Fruit fly (Drosophila melanogaster): ENCODE data around the gene TfIIB.

The TfIIB gene

DNA sequence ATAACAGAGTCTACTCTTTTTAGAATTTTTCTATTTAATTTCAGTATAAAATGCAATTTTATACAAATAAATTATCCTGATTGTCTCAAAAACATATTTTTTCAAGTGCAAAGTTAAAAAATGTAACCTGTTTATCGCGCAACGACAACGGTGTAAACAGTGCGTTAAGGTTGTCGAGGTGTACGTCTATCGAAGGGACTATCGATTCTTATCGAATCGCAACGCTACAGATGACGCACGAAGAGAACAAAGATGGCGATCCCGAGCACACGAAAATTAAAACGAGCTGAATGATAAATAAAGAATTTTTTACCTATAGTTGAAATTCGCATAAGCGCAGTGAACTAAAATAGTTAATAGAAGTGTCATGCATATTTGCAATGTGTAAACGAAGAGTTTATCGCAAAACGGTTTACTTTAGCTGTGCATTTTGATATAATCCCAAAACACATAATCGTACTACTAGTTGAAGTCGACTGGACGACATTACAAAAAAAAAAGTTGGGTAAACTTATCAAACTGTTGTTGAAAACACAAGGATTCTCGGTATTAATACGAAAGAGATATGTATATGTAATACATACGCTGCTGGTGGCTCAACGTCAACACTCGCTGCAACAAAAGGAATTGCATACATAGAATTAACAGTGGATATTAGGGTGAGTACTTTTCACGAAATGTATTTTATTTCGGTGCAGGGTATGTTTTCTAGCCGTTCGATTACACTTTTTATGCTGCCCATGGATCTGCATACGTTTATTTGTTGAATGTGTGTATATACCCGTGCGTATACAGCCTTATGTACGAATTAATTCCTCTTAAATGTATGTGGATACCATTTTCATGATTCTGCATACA lies 43.0 kb upstream of the TfIIB start, which contains the start of gene da (continued):
- TF ChIP-seq CG8119 (GFP tag; IDR thresholded peaks at IDR 0.05) (no peak; the same call in 2 of the 3 replicates), Met (GFP tag; optimal IDR thresholded peaks at IDR 0.05) (peak; percentile 62), topi (GFP tag; optimal IDR thresholded peaks at IDR 0.05) (peak; percentile 44), CG9139 (GFP tag; optimal IDR thresholded peaks at IDR 0.05) (no peak), Sox14 (GFP tag; optimal IDR thresholded peaks at IDR 0.05) (peak; percentile 80), Eip75B (GFP tag; optimal IDR thresholded peaks at IDR 0.05) (peak; percentile 67), Ets96B (tag; optimal IDR thresholded peaks at IDR 0.05) (peak; percentile 24), CG11762 (GFP tag; optimal IDR thresholded peaks at IDR 0.05; ENCODE audit: insufficient read depth) (no peak), CG6792 (GFP tag; optimal IDR thresholded peaks at IDR 0.05) (peak; percentile 36), CG8632 (GFP tag; optimal IDR thresholded peaks at IDR 0.05) (no peak), fkh (GFP tag; optimal IDR thresholded peaks at IDR 0.05) (peak; percentile 47), Gug (GFP tag; IDR thresholded peaks at IDR 0.05) (no peak), Hr4 (GFP tag; optimal IDR thresholded peaks at IDR 0.05) (peak; percentile 54), CG15336 (GFP tag; IDR thresholded peaks at IDR 0.05) (0 out of 2 replicates have a peak, but pooled peaks have one; percentile 31), Sox15 (GFP tag; optimal IDR thresholded peaks at IDR 0.05) (peak; percentile 5), CG34406 (GFP tag; optimal IDR thresholded peaks at IDR 0.05) (no peak), Blimp-1 (GFP tag; optimal IDR thresholded peaks at IDR 0.05) (peak; percentile 17), ss (GFP tag; optimal IDR thresholded peaks at IDR 0.05) (peak in 1 of 2 experiments; percentile 24), fd59A (GFP tag; optimal IDR thresholded peaks at IDR 0.05) (no peak), CG10631 (GFP tag; optimal IDR thresholded peaks at IDR 0.05) (no peak), OdsH (GFP tag; optimal IDR thresholded peaks at IDR 0.05) (peak; percentile 58), Ets21C (GFP tag; optimal IDR thresholded peaks at IDR 0.05) (peak; percentile 12), CG11902 (GFP tag; optimal IDR thresholded peaks at IDR 0.05) (peak; percentile 11), Eip78C (GFP tag) (peak; percentile 73), Hr39 (GFP tag; optimal IDR thresholded peaks at IDR 0.05) (peak; percentile 63), CG6808 (GFP tag; optimal IDR thresholded peaks at IDR 0.05) (no peak), CG3032 (tag; optimal IDR thresholded peaks at IDR 0.05) (peak; percentile 61)

DNA sequence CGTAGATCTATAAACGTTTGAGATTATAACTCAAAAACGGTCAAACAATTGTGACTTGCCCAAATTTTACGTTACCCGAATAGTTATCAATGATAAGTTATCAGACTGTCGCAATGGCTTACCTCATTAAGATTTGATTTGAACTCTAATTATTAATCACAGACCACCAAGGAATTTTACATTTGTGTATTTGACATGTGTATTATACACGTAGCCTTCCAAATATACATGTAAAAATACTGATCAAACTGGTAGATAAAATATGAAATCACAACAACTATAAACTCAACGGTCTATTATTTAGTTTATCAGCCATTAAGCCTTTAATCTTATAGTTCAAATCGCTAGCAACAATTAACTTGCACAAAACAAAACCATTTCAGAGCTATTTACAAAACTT lies 37.7 kb upstream of the TfIIB start:
- no peak for TF ChIP-seq Hr38 (GFP tag; optimal IDR thresholded peaks at IDR 0.05)
- peak; percentile 18 for TF ChIP-seq vri (GFP tag; optimal IDR thresholded peaks at IDR 0.05)

DNA sequence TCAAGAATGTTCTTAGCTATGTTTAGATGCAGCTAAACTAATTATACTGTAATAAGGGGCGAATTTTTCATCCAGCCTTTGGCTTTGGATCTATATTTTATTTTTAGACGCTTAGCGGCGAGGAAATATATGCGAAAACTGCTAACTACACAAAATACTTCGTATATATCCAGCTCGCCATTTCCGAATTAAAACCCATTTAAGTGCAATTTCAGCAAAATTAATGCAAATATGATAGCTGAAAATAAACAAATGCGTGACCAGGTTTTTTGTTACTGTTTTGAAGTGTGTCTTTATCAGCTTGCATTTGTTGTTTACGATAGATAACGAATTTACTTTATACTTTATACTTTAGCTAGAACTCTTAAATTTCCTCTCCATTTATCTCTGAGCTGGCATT lies 36.1 kb upstream of the TfIIB start:
- TF ChIP-seq Ets96B (tag; optimal IDR thresholded peaks at IDR 0.05) (no peak), CG11762 (GFP tag; optimal IDR thresholded peaks at IDR 0.05; ENCODE audit: insufficient read depth) (no peak), CG31627 (GFP tag; optimal IDR thresholded peaks at IDR 0.05) (no peak), CG6163 (GFP tag; IDR thresholded peaks at IDR 0.05) (no peak), acj6 (GFP tag; optimal IDR thresholded peaks at IDR 0.05) (no peak), CG6808 (GFP tag; optimal IDR thresholded peaks at IDR 0.05) (no peak), esn (GFP tag; optimal IDR thresholded peaks at IDR 0.05) (no peak), CG10631 (GFP tag; optimal IDR thresholded peaks at IDR 0.05) (no peak), Hr4 (GFP tag; optimal IDR thresholded peaks at IDR 0.05) (no peak), Ets21C (GFP tag; optimal IDR thresholded peaks at IDR 0.05) (no peak), CG6792 (GFP tag; optimal IDR thresholded peaks at IDR 0.05) (no peak), CG6854 (GFP tag; optimal IDR thresholded peaks at IDR 0.05) (no peak), dac (GFP tag; optimal IDR thresholded peaks at IDR 0.05) (no peak), Hr38 (GFP tag; optimal IDR thresholded peaks at IDR 0.05) (no peak), lz (GFP tag; optimal IDR thresholded peaks at IDR 0.05) (no peak)

All from whole organism, prepupa.